Worm (Caenorhabditis elegans) whole organism, young adult: ENCODE measurements around the gene brf-1.

Experiments
- B0035.1 ChIP-seq: sonication (generic microtip); optimal IDR thresholded peaks from 2 replicates; lab custom pipeline; 2016; ENCODE audit warnings: missing genetic modification characterization, mild to moderate bottlenecking, missing compliant biosample characterization, missing genotype, missing genetic modification reagents
- C06A6.2 ChIP-seq: fragments of 200-800 bp; sonication (Bioruptor generic); conservative IDR thresholded peaks from 2 replicates; pipeline ENCODE4 v1.3.6; 2022; ENCODE audit warnings: missing genetic modification characterization, missing compliant biosample characterization
- F22D6.2 ChIP-seq: sonication (generic microtip); optimal IDR thresholded peaks from 2 replicates; lab custom pipeline; 2016; ENCODE audit warnings: mild to moderate bottlenecking, missing genetic modification characterization, missing compliant biosample characterization
- F52B5.7 ChIP-seq: sonication (generic microtip); optimal IDR thresholded peaks from 2 replicates; lab custom pipeline; 2016; ENCODE audit warnings: mild to moderate bottlenecking, missing genetic modification characterization, missing compliant biosample characterization
- K11D2.4 ChIP-seq: fragments of 200-800 bp; sonication (Bioruptor generic); IDR thresholded peaks from 2 replicates; pipeline ENCODE4 v1.3.6; 2022; ENCODE audit warnings: missing genetic modification reagents, missing genetic modification characterization, missing compliant biosample characterization
- T07F8.4 ChIP-seq: sonication (generic microtip); optimal IDR thresholded peaks from 2 replicates; lab custom pipeline; 2016; ENCODE audit warnings: mild to moderate bottlenecking, missing genetic modification characterization, moderate library complexity, missing compliant biosample characterization
- Y53G8AR.9 ChIP-seq: fragments of 200-800 bp; sonication (Bioruptor generic); conservative IDR thresholded peaks from 2 replicates; pipeline ENCODE4 v1.3.6; 2022; ENCODE audit warnings: missing genetic modification reagents, missing genetic modification characterization, missing compliant biosample characterization
- Y56A3A.18 ChIP-seq: fragments of 200-800 bp; sonication (Bioruptor generic); IDR thresholded peaks from 2 replicates; pipeline ENCODE4 v1.3.6; 2022; ENCODE audit warnings: missing genetic modification reagents, missing genetic modification characterization, missing compliant biosample characterization
- Y67H2A.10 ChIP-seq: fragments of 200-800 bp; sonication (Bioruptor generic); conservative IDR thresholded peaks from 2 replicates; pipeline ENCODE4 v1.3.6; 2022; ENCODE audit warnings: missing genetic modification reagents, missing genetic modification characterization, missing compliant biosample characterization
- Y79H2A.3 ChIP-seq: fragments of 200-800 bp; sonication (Bioruptor generic); conservative IDR thresholded peaks from 2 replicates; pipeline ENCODE4 v1.3.6; 2022; ENCODE audit warnings: missing genetic modification reagents, missing genetic modification characterization, missing compliant biosample characterization
- aptf-2 ChIP-seq: fragments of 200-800 bp; sonication (Bioruptor generic); conservative IDR thresholded peaks from 2 replicates; pipeline ENCODE4 v1.3.6; 2022; ENCODE audit warnings: missing genetic modification reagents, missing genetic modification characterization, missing compliant biosample characterization
- atf-7 ChIP-seq: sonication (generic microtip); optimal IDR thresholded peaks from 2 replicates; lab custom pipeline; 2017; ENCODE audit warnings: mild to moderate bottlenecking, missing genetic modification characterization, missing compliant biosample characterization
- attf-6 ChIP-seq: fragments of 200-800 bp; sonication (Bioruptor generic); IDR thresholded peaks from 2 replicates; pipeline ENCODE4 v1.3.6; 2022; ENCODE audit warnings: missing genetic modification reagents, missing genetic modification characterization, missing compliant biosample characterization
- cebp-1 ChIP-seq, 2 experiments: fragments of 200-800 bp in 1 of 2; sonication (Bioruptor generic) in 1 of 2; sonication (generic microtip) in 1 of 2; IDR thresholded peaks in 1 of 2; optimal IDR thresholded peaks in 1 of 2; 2 replicates each; pipeline versions ENCODE4 v1.3.6 to Lab custom; 2017 to 2022; ENCODE audit warnings: missing compliant biosample characterization in 2 of 2, missing genetic modification characterization in 2 of 2, mild to moderate bottlenecking in 1 of 2, missing genetic modification reagents in 1 of 2, moderate library complexity in 1 of 2
- ceh-27 ChIP-seq: fragments of 200-800 bp; sonication (Bioruptor generic); optimal IDR thresholded peaks from 2 replicates; lab custom pipeline; 2018; ENCODE audit warnings: mild to moderate bottlenecking, missing genetic modification characterization, moderate library complexity, missing compliant biosample characterization
- ceh-91 ChIP-seq: fragments of 200-800 bp; sonication (Bioruptor generic); IDR thresholded peaks from 2 replicates; pipeline ENCODE4 v1.3.6; 2022; ENCODE audit warnings: missing genetic modification reagents, missing genetic modification characterization, missing compliant biosample characterization
- die-1 ChIP-seq: sonication (generic microtip); optimal IDR thresholded peaks from 2 replicates; lab custom pipeline; 2016; ENCODE audit warnings: missing genotype, mild to moderate bottlenecking, missing genetic modification characterization, missing compliant biosample characterization
- egl-18 ChIP-seq: fragments of 200-800 bp; sonication (Bioruptor generic); IDR thresholded peaks from 2 replicates; pipeline ENCODE4 v1.3.6; 2022; ENCODE audit warnings: missing genetic modification reagents, missing genetic modification characterization, missing compliant biosample characterization
- ets-4 ChIP-seq: fragments of 200-800 bp; sonication (Bioruptor generic); optimal IDR thresholded peaks from 2 replicates; lab custom pipeline; 2018; ENCODE audit warnings: mild to moderate bottlenecking, missing genetic modification characterization, missing compliant biosample characterization
- him-1 ChIP-seq: sonication (generic microtip); optimal IDR thresholded peaks from 2 replicates; lab custom pipeline; 2016; ENCODE audit warnings: missing genotype, missing genetic modification reagents, missing genetic modification characterization, missing compliant biosample characterization
- let-526 ChIP-seq: fragments of 200-800 bp; sonication (Bioruptor generic); IDR thresholded peaks from 2 replicates; pipeline ENCODE4 v1.3.6; 2022; ENCODE audit warnings: missing genetic modification reagents, missing genetic modification characterization, missing compliant biosample characterization
- let-607 ChIP-seq, 2 experiments: fragments of 200-800 bp in 1 of 2; sonication (Bioruptor generic) in 1 of 2; sonication (generic microtip) in 1 of 2; optimal IDR thresholded peaks; 2 replicates each; lab custom pipeline; 2016 to 2018; ENCODE audit warnings: mild to moderate bottlenecking in 2 of 2, missing compliant biosample characterization in 2 of 2, missing genetic modification characterization in 2 of 2, moderate library complexity in 2 of 2, missing genotype in 1 of 2
- lin-26 ChIP-seq: fragments of 200-800 bp; sonication (Bioruptor generic); IDR thresholded peaks from 2 replicates; pipeline ENCODE4 v1.3.6; 2022; ENCODE audit warnings: missing genetic modification reagents, missing genetic modification characterization, missing compliant biosample characterization
- lir-1 ChIP-seq: fragments of 200-800 bp; sonication (Bioruptor generic); conservative IDR thresholded peaks from 2 replicates; pipeline ENCODE4 v1.3.6; 2022; ENCODE audit warnings: missing genetic modification reagents, missing genetic modification characterization, missing compliant biosample characterization
- lsl-1 ChIP-seq: fragments of 200-800 bp; sonication (Bioruptor generic); optimal IDR thresholded peaks from 2 replicates; lab custom pipeline; 2018; ENCODE audit warnings: mild to moderate bottlenecking, missing genetic modification characterization, moderate library complexity, missing compliant biosample characterization
- lsy-27 ChIP-seq: sonication (generic microtip); optimal IDR thresholded peaks from 2 replicates; lab custom pipeline; 2017; ENCODE audit warnings: missing genetic modification characterization, mild to moderate bottlenecking, missing compliant biosample characterization, antibody characterized with exemption, missing genotype, borderline replicate concordance; ENCODE audit not compliant: insufficient read depth
- madf-8 ChIP-seq: fragments of 200-800 bp; sonication (Bioruptor generic); conservative IDR thresholded peaks from 2 replicates; pipeline ENCODE4 v1.3.6; 2022; ENCODE audit warnings: missing genetic modification reagents, missing genetic modification characterization, missing compliant biosample characterization
- mcd-1 ChIP-seq: fragments of 200-800 bp; sonication (Bioruptor generic); IDR thresholded peaks from 2 replicates; pipeline ENCODE4 v1.3.6; 2022; ENCODE audit warnings: missing genetic modification reagents, missing genetic modification characterization, missing compliant biosample characterization
- mes-4 ChIP-seq: sonication (generic microtip); optimal IDR thresholded peaks from 2 replicates; lab custom pipeline; 2016; ENCODE audit warnings: missing genotype, missing genetic modification characterization, missing compliant biosample characterization
- nfya-1 ChIP-seq: sonication (generic microtip); optimal IDR thresholded peaks from 2 replicates; lab custom pipeline; 2017; ENCODE audit warnings: antibody characterized with exemption, missing compliant biosample characterization, missing genetic modification characterization, borderline replicate concordance; ENCODE audit not compliant: insufficient read depth
- nfyb-1 ChIP-seq: fragments of 200-800 bp; sonication (Bioruptor generic); IDR thresholded peaks from 2 replicates; pipeline ENCODE4 v1.3.6; 2022; ENCODE audit warnings: missing genetic modification reagents, missing genetic modification characterization, missing compliant biosample characterization
- nhr-27 ChIP-seq: fragments of 200-800 bp; sonication (Bioruptor generic); optimal IDR thresholded peaks from 2 replicates; lab custom pipeline; 2018; ENCODE audit warnings: mild to moderate bottlenecking, missing genetic modification characterization, moderate library complexity, missing compliant biosample characterization
- nhr-80 ChIP-seq: sonication (generic microtip); optimal IDR thresholded peaks from 2 replicates; lab custom pipeline; 2016; ENCODE audit warnings: missing genetic modification characterization, missing compliant biosample characterization
- pbrm-1 ChIP-seq: fragments of 200-800 bp; sonication (Bioruptor generic); IDR thresholded peaks from 2 replicates; pipeline ENCODE4 v1.3.6; 2022; ENCODE audit warnings: missing genetic modification reagents, missing genetic modification characterization, missing compliant biosample characterization
- pha-4 ChIP-seq: fragments of 150-350 bp; sonication (generic microtip); optimal IDR thresholded peaks from 2 replicates; lab custom pipeline; 2014; ENCODE audit warnings: missing biosample characterization, missing genetic modification reagents, missing genetic modification characterization
- sdz-38 ChIP-seq: sonication (generic microtip); optimal IDR thresholded peaks from 2 replicates; lab custom pipeline; 2016; ENCODE audit warnings: missing genotype, missing genetic modification characterization, missing compliant biosample characterization
- snpc-4 ChIP-seq, 5 experiments: fragments of 150-350 bp in 1 of 5; sonication (generic microtip) in 4 of 5; optimal IDR thresholded peaks; 2 replicates each; lab custom pipeline; 2014 to 2018; ENCODE audit warnings: missing genetic modification characterization in 5 of 5, missing biosample characterization in 3 of 5, antibody characterized with exemption in 2 of 5, mild to moderate bottlenecking in 2 of 5, missing compliant biosample characterization in 2 of 5, missing genotype in 2 of 5, moderate library complexity in 2 of 5, missing genetic modification reagents in 1 of 5
- somi-1 ChIP-seq: fragments of 200-800 bp; sonication (Bioruptor generic); optimal IDR thresholded peaks from 2 replicates; lab custom pipeline; 2018; ENCODE audit warnings: mild to moderate bottlenecking, missing genetic modification characterization, missing compliant biosample characterization
- tbp1 ChIP-seq: fragments of 200-800 bp; sonication (Bioruptor generic); optimal IDR thresholded peaks from 2 replicates; lab custom pipeline; 2018; ENCODE audit warnings: mild to moderate bottlenecking, missing genetic modification characterization, missing compliant biosample characterization
- tbx-9 ChIP-seq: sonication (generic microtip); optimal IDR thresholded peaks from 2 replicates; lab custom pipeline; 2016; ENCODE audit warnings: borderline replicate concordance, missing genetic modification characterization, inconsistent platforms, missing compliant biosample characterization
- unc-62 ChIP-seq: fragments of 150-350 bp; optimal IDR thresholded peaks from 2 replicates; lab custom pipeline; 2014; ENCODE audit warnings: missing biosample characterization, missing genetic modification reagents, missing genetic modification characterization
- ztf-18 ChIP-seq: sonication (generic microtip); optimal IDR thresholded peaks from 2 replicates; lab custom pipeline; 2016; ENCODE audit warnings: missing genotype, mild to moderate bottlenecking, missing genetic modification characterization, missing compliant biosample characterization
- ztf-26 ChIP-seq: sonication (generic microtip); optimal IDR thresholded peaks from 2 replicates; lab custom pipeline; 2017; ENCODE audit warnings: missing genetic modification characterization, missing compliant biosample characterization
- ztf-6 ChIP-seq: fragments of 200-800 bp; sonication (Bioruptor generic); IDR thresholded peaks from 2 replicates; pipeline ENCODE4 v1.3.6; 2022; ENCODE audit warnings: missing genetic modification reagents, missing genetic modification characterization, missing compliant biosample characterization

The brf-1 gene

DNA sequence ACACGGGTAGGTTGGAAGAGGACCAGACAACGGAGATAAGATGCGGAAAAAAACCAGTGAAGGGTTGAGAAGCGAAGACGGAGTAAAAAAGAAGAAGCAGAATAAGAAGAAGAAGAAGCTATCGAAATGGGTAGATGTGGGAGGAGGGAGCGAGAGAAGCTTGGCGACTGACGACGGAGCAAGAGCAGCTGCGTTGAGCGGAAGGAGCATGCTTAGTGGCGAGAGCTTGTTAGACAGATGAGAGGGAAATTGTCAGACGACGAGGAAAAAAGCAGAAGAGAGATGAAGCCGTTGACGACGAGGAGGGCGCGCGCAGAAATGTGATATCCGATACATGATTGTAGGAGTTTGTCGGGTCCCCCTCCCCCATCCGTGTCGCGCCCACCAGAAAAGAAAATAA, 21.3 kb downstream of the brf-1 start (continued):
- TF ChIP-seq die-1 (tag; lab: Kevin White, UChicago) (no peak), aptf-2 (GFP tag; lab: Robert Waterston, UW) (no peak)
- TF ChIP-seq, all 124 proteins: peak for 8

DNA sequence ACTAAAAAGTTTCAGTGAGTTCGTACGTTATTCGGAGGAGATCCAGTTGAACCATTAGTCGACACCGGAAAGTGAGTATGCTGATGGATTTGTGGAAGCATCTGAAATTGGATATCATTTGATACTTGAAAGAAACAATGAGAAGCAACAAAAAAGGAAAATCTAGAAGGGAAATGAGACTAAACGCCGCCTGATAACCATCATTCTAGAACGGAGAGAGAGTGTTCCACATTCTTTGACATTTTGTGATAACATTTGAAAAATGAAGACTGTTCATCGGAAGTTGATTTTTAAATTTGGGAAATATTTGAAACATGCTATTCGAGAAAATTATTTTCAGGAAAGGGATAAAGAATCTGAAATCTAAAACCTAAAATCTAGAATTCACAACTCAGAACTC, 25.6 kb downstream of the brf-1 start, which contains the start of gene npax-1:
npax-1 (minus strand) TSS at position 101 of the 400 bp plus-strand sequence.
- no peak for TF ChIP-seq T07F8.4 (tag; lab: Kevin White, UChicago)
- no peak for TF ChIP-seq nhr-80
- TF ChIP-seq egl-18 (GFP tag; lab: Robert Waterston, UW): no peak
- TF ChIP-seq ceh-27 (GFP tag; lab: Kevin White, UChicago): no peak
- TF ChIP-seq let-607 (tag; optimal IDR thresholded peaks at IDR 0.05; lab: Kevin White, UChicago): no peak
- no peak for TF ChIP-seq ztf-6 (GFP tag; lab: Robert Waterston, UW)
- no peak for TF ChIP-seq lin-26
- no peak for TF ChIP-seq Y53G8AR.9 (GFP tag; lab: Robert Waterston, UW)
- TF ChIP-seq lsl-1: no peak
- TF ChIP-seq lir-1: no peak
- no peak for TF ChIP-seq B0035.1 (tag; lab: Kevin White, UChicago)
- TF ChIP-seq nhr-27: no peak
- TF ChIP-seq lsy-27 (tag; lab: Kevin White, UChicago): no peak
- no peak for TF ChIP-seq ztf-18 (tag; lab: Kevin White, UChicago)
- TF ChIP-seq tbx-9 (tag; lab: Kevin White, UChicago): no peak

DNA sequence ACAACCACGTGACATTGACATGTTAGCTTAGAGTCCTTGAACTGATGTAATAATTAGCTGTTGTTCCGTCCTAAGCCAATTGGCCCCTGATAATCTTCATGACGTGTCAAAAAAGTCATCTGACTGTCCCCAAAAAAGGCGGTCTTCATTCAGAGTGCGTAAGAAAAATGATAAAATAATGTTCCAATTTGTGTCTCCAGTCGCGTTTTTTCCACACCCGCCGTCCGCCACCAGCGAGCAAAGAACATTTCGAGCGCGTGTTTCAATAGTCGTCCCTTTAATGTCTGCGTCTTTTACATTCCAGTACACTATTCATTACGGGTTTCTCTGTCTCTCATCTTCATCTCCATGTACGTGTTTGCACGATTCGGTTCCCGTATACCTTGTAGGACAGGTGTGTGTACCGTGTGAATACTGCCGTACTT, 31.8 kb downstream of the brf-1 start:
- TF ChIP-seq unc-62 (GFP tag; lab: Kevin White, UChicago) (peak; percentile 49), Y67H2A.10 (GFP tag; lab: Robert Waterston, UW) (no peak), tbp1 (GFP tag; lab: Kevin White, UChicago) (peak; percentile 27), sdz-38 (tag; lab: Kevin White, UChicago) (no peak), cebp-1 (GFP tag; IDR thresholded peaks at IDR 0.05; lab: Robert Waterston, UW) (peak; percentile 44; the same call in 1 of the 2 replicates), cebp-1 (tag; optimal IDR thresholded peaks at IDR 0.05; lab: Kevin White, UChicago) (no peak), C06A6.2 (GFP tag; lab: Robert Waterston, UW) (peak; percentile 76), him-1 (tag; lab: Kevin White, UChicago) (no peak), pbrm-1 (GFP tag; lab: Robert Waterston, UW) (peak; percentile 49; the same call in 1 of the 2 replicates), tbx-9 (tag; lab: Kevin White, UChicago) (no peak), nfya-1 (tag; lab: Kevin White, UChicago) (no peak), let-526 (GFP tag; lab: Robert Waterston, UW) (no peak), atf-7 (tag; lab: Kevin White, UChicago) (peak; percentile 86), ceh-91 (GFP tag; lab: Robert Waterston, UW) (no peak), nhr-27 (no peak), madf-8 (GFP tag; lab: Robert Waterston, UW) (no peak), mes-4 (tag; lab: Kevin White, UChicago) (no peak), F22D6.2 (tag; lab: Kevin White, UChicago) (peak; percentile 86), mcd-1 (peak; percentile 45), K11D2.4 (GFP tag; lab: Robert Waterston, UW) (peak; percentile 54; the same call in 1 of the 2 replicates), F52B5.7 (tag; lab: Kevin White, UChicago) (no peak), snpc-4 (GFP tag; optimal IDR thresholded peaks at IDR 0.05; lab: Kevin White, UChicago) (no peak), snpc-4 (tag; optimal IDR thresholded peaks at IDR 0.05; lab: Kevin White, UChicago) (peak in 2 of 4 experiments; percentile 9 to 61), nfyb-1 (peak; percentile 64; the same call in 1 of the 2 replicates), ztf-26 (tag; lab: Kevin White, UChicago) (peak; percentile 95), pha-4 (tag; lab: Kevin White, UChicago) (peak; percentile 49), T07F8.4 (tag; lab: Kevin White, UChicago) (no peak), somi-1 (peak; percentile 82), Y79H2A.3 (GFP tag; lab: Robert Waterston, UW) (no peak), ets-4 (peak; percentile 8), Y56A3A.18 (GFP tag; lab: Robert Waterston, UW) (no peak), attf-6 (GFP tag; lab: Robert Waterston, UW) (no peak)
